Worm (Caenorhabditis elegans) whole organism, young adult: ENCODE data around the gene cee-1.

Experiments used
- F22D6.2 ChIP-seq: sonication (generic microtip); optimal IDR thresholded peaks from 2 replicates; lab custom pipeline; 2016; ENCODE audit warnings: mild to moderate bottlenecking, missing genetic modification characterization, missing compliant biosample characterization
- Y56A3A.18 ChIP-seq: fragments of 200-800 bp; sonication (Bioruptor generic); IDR thresholded peaks from 2 replicates; pipeline ENCODE4 v1.3.6; 2022; ENCODE audit warnings: missing genetic modification reagents, missing genetic modification characterization, missing compliant biosample characterization
- dpl-1 ChIP-seq: fragments of 150-350 bp; optimal IDR thresholded peaks from 2 replicates; lab custom pipeline; 2014; ENCODE audit warnings: missing biosample characterization, missing genetic modification reagents, missing genetic modification characterization

DNA sequence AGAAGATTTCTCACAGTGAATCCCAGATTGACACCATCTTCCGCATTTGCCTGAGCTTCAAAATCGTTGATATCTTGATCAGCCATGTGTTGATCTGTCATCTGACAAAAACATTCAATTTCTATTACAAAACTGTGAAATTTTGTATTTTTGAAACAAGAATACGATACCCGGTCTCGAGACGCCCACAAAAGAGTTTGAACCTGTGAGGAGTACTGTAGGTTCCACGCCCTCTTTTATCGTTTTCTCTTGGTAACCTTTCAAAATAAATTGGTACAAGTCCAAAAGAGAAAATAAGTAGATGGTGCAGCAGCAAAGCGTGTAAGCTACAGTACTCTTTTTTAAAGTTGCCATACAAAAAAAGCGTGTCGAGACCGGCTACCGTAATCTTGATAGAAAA is 2.6 kb upstream of the cee-1 start, which contains the start of gene F26F4.12:
- TF ChIP-seq F22D6.2 (tag; lab: Kevin White, UChicago) (no peak), dpl-1 (GFP tag; lab: Kevin White, UChicago) (no peak), Y56A3A.18 (no peak)
